Worm (Caenorhabditis elegans) whole organism, young adult: Measurements from ENCODE around the gene ras-2.

ENCODE experiments used
- B0261.1 ChIP-seq: sonication (generic microtip); optimal IDR thresholded peaks from 2 replicates; lab custom pipeline; 2016; ENCODE audit warnings: mild to moderate bottlenecking, missing genetic modification characterization, moderate library complexity, missing compliant biosample characterization
- C17E4.6 ChIP-seq: fragments of 200-800 bp; sonication (Bioruptor generic); IDR thresholded peaks from 2 replicates; pipeline ENCODE4 v1.3.6; 2022; ENCODE audit warnings: missing genetic modification reagents, missing genetic modification characterization, missing compliant biosample characterization
- D2030.7 ChIP-seq: fragments of 200-800 bp; sonication (Bioruptor generic); IDR thresholded peaks from 2 replicates; pipeline ENCODE4 v1.3.6; 2022; ENCODE audit warnings: missing genetic modification reagents, missing genetic modification characterization, missing compliant biosample characterization
- F10E7.11 ChIP-seq: sonication (generic microtip); optimal IDR thresholded peaks from 2 replicates; lab custom pipeline; 2017; ENCODE audit warnings: mild to moderate bottlenecking, missing genetic modification characterization, moderate library complexity, missing compliant biosample characterization
- F33H1.4 ChIP-seq: fragments of 200-800 bp; sonication (Bioruptor generic); IDR thresholded peaks from 2 replicates; pipeline ENCODE4 v1.3.6; 2022; ENCODE audit warnings: missing genetic modification reagents, missing genetic modification characterization, missing compliant biosample characterization
- K11D2.4 ChIP-seq: fragments of 200-800 bp; sonication (Bioruptor generic); IDR thresholded peaks from 2 replicates; pipeline ENCODE4 v1.3.6; 2022; ENCODE audit warnings: missing genetic modification reagents, missing genetic modification characterization, missing compliant biosample characterization
- Y53G8AR.9 ChIP-seq: fragments of 200-800 bp; sonication (Bioruptor generic); conservative IDR thresholded peaks from 2 replicates; pipeline ENCODE4 v1.3.6; 2022; ENCODE audit warnings: missing genetic modification reagents, missing genetic modification characterization, missing compliant biosample characterization
- Y95B8A.8 ChIP-seq: fragments of 200-800 bp; sonication (Bioruptor generic); IDR thresholded peaks from 2 replicates; pipeline ENCODE4 v1.3.6; 2022; ENCODE audit warnings: missing genetic modification reagents, missing genetic modification characterization, missing compliant biosample characterization
- ama-1 ChIP-seq, 3 experiments: fragments of 150-350 bp in 1 of 3; sonication (generic microtip) in 2 of 3; optimal IDR thresholded peaks; 2 replicates each; lab custom pipeline; 2014 to 2018; ENCODE audit warnings: missing biosample characterization in 2 of 3, missing genetic modification characterization in 2 of 3, missing genetic modification reagents in 2 of 3
- aptf-2 ChIP-seq: fragments of 200-800 bp; sonication (Bioruptor generic); conservative IDR thresholded peaks from 2 replicates; pipeline ENCODE4 v1.3.6; 2022; ENCODE audit warnings: missing genetic modification reagents, missing genetic modification characterization, missing compliant biosample characterization
- ccch-3 ChIP-seq: fragments of 200-800 bp; sonication (Bioruptor generic); optimal IDR thresholded peaks from 2 replicates; lab custom pipeline; 2018; ENCODE audit warnings: mild to moderate bottlenecking, missing genetic modification characterization, missing compliant biosample characterization
- cebp-1 ChIP-seq, 2 experiments: fragments of 200-800 bp in 1 of 2; sonication (Bioruptor generic) in 1 of 2; sonication (generic microtip) in 1 of 2; IDR thresholded peaks in 1 of 2; optimal IDR thresholded peaks in 1 of 2; 2 replicates each; pipeline versions ENCODE4 v1.3.6 to Lab custom; 2017 to 2022; ENCODE audit warnings: missing compliant biosample characterization in 2 of 2, missing genetic modification characterization in 2 of 2, mild to moderate bottlenecking in 1 of 2, missing genetic modification reagents in 1 of 2, moderate library complexity in 1 of 2
- dpl-1 ChIP-seq: fragments of 150-350 bp; optimal IDR thresholded peaks from 2 replicates; lab custom pipeline; 2014; ENCODE audit warnings: missing biosample characterization, missing genetic modification reagents, missing genetic modification characterization
- efl-1 ChIP-seq: fragments of 150-350 bp; optimal IDR thresholded peaks from 2 replicates; lab custom pipeline; 2014; ENCODE audit warnings: missing biosample characterization, missing genetic modification reagents, missing genetic modification characterization
- egl-44 ChIP-seq: fragments of 200-800 bp; sonication (Bioruptor generic); IDR thresholded peaks from 2 replicates; pipeline ENCODE4 v1.3.6; 2022; ENCODE audit warnings: missing genetic modification reagents, missing genetic modification characterization, missing compliant biosample characterization
- him-1 ChIP-seq: sonication (generic microtip); optimal IDR thresholded peaks from 2 replicates; lab custom pipeline; 2016; ENCODE audit warnings: missing genotype, missing genetic modification reagents, missing genetic modification characterization, missing compliant biosample characterization
- hlh-26 ChIP-seq: fragments of 200-800 bp; sonication (Bioruptor generic); conservative IDR thresholded peaks from 2 replicates; pipeline ENCODE4 v1.3.6; 2022; ENCODE audit warnings: missing genetic modification reagents, missing genetic modification characterization, missing compliant biosample characterization
- hmg-1.2 ChIP-seq: fragments of 200-800 bp; sonication (Bioruptor generic); IDR thresholded peaks from 2 replicates; pipeline ENCODE4 v1.3.6; 2022; ENCODE audit warnings: missing genetic modification reagents, missing genetic modification characterization, missing compliant biosample characterization
- lag-1 ChIP-seq: fragments of 200-800 bp; sonication (Bioruptor generic); IDR thresholded peaks from 2 replicates; pipeline ENCODE4 v1.3.6; 2022; ENCODE audit warnings: missing genetic modification reagents, missing genetic modification characterization, missing compliant biosample characterization
- lin-40 ChIP-seq: sonication (generic microtip); optimal IDR thresholded peaks from 2 replicates; lab custom pipeline; 2016; ENCODE audit warnings: missing genetic modification characterization, mild to moderate bottlenecking, missing compliant biosample characterization, missing genotype, missing genetic modification reagents
- lin-54 ChIP-seq: fragments of 200-800 bp; sonication (Bioruptor generic); optimal IDR thresholded peaks from 2 replicates; lab custom pipeline; 2018; ENCODE audit warnings: mild to moderate bottlenecking, missing genetic modification characterization, missing compliant biosample characterization
- lir-1 ChIP-seq: fragments of 200-800 bp; sonication (Bioruptor generic); conservative IDR thresholded peaks from 2 replicates; pipeline ENCODE4 v1.3.6; 2022; ENCODE audit warnings: missing genetic modification reagents, missing genetic modification characterization, missing compliant biosample characterization
- lsl-1 ChIP-seq: fragments of 200-800 bp; sonication (Bioruptor generic); optimal IDR thresholded peaks from 2 replicates; lab custom pipeline; 2018; ENCODE audit warnings: mild to moderate bottlenecking, missing genetic modification characterization, moderate library complexity, missing compliant biosample characterization
- madf-6 ChIP-seq: fragments of 200-800 bp; sonication (Bioruptor generic); IDR thresholded peaks from 2 replicates; pipeline ENCODE4 v1.3.6; 2022; ENCODE audit warnings: missing genetic modification reagents, missing genetic modification characterization, missing compliant biosample characterization
- madf-8 ChIP-seq: fragments of 200-800 bp; sonication (Bioruptor generic); conservative IDR thresholded peaks from 2 replicates; pipeline ENCODE4 v1.3.6; 2022; ENCODE audit warnings: missing genetic modification reagents, missing genetic modification characterization, missing compliant biosample characterization
- mcd-1 ChIP-seq: fragments of 200-800 bp; sonication (Bioruptor generic); IDR thresholded peaks from 2 replicates; pipeline ENCODE4 v1.3.6; 2022; ENCODE audit warnings: missing genetic modification reagents, missing genetic modification characterization, missing compliant biosample characterization
- mes-4 ChIP-seq: sonication (generic microtip); optimal IDR thresholded peaks from 2 replicates; lab custom pipeline; 2016; ENCODE audit warnings: missing genotype, missing genetic modification characterization, missing compliant biosample characterization
- nhr-120 ChIP-seq: fragments of 200-800 bp; sonication (Bioruptor generic); IDR thresholded peaks from 2 replicates; pipeline ENCODE4 v1.3.6; 2022; ENCODE audit warnings: missing genetic modification characterization, missing compliant biosample characterization
- nhr-80 ChIP-seq: sonication (generic microtip); optimal IDR thresholded peaks from 2 replicates; lab custom pipeline; 2016; ENCODE audit warnings: missing genetic modification characterization, missing compliant biosample characterization
- pbrm-1 ChIP-seq: fragments of 200-800 bp; sonication (Bioruptor generic); IDR thresholded peaks from 2 replicates; pipeline ENCODE4 v1.3.6; 2022; ENCODE audit warnings: missing genetic modification reagents, missing genetic modification characterization, missing compliant biosample characterization
- rcor-1 ChIP-seq: fragments of 200-800 bp; sonication (Bioruptor generic); IDR thresholded peaks from 2 replicates; pipeline ENCODE4 v1.3.6; 2022; ENCODE audit warnings: missing genetic modification reagents, missing genetic modification characterization, missing compliant biosample characterization
- snpc-1.3 ChIP-seq: sonication (generic microtip); optimal IDR thresholded peaks from 2 replicates; lab custom pipeline; 2017; ENCODE audit warnings: missing genetic modification characterization, mild to moderate bottlenecking, missing compliant biosample characterization, antibody characterized with exemption, moderate library complexity, missing genotype, missing genetic modification reagents; ENCODE audit not compliant: insufficient read depth
- tbp1 ChIP-seq: fragments of 200-800 bp; sonication (Bioruptor generic); optimal IDR thresholded peaks from 2 replicates; lab custom pipeline; 2018; ENCODE audit warnings: mild to moderate bottlenecking, missing genetic modification characterization, missing compliant biosample characterization
- xnd-1 ChIP-seq: sonication (generic microtip); optimal IDR thresholded peaks from 2 replicates; lab custom pipeline; 2016; ENCODE audit warnings: missing genotype, missing genetic modification reagents, missing genetic modification characterization, missing compliant biosample characterization
- zim-3 ChIP-seq: sonication (generic microtip); optimal IDR thresholded peaks from 2 replicates; lab custom pipeline; 2017; ENCODE audit warnings: mild to moderate bottlenecking, missing genetic modification characterization, moderate library complexity, missing compliant biosample characterization
- ztf-25 ChIP-seq: fragments of 200-800 bp; sonication (Bioruptor generic); IDR thresholded peaks from 2 replicates; pipeline ENCODE4 v1.3.6; 2022; ENCODE audit warnings: missing genetic modification reagents, missing genetic modification characterization, missing compliant biosample characterization

The ras-2 gene

DNA sequence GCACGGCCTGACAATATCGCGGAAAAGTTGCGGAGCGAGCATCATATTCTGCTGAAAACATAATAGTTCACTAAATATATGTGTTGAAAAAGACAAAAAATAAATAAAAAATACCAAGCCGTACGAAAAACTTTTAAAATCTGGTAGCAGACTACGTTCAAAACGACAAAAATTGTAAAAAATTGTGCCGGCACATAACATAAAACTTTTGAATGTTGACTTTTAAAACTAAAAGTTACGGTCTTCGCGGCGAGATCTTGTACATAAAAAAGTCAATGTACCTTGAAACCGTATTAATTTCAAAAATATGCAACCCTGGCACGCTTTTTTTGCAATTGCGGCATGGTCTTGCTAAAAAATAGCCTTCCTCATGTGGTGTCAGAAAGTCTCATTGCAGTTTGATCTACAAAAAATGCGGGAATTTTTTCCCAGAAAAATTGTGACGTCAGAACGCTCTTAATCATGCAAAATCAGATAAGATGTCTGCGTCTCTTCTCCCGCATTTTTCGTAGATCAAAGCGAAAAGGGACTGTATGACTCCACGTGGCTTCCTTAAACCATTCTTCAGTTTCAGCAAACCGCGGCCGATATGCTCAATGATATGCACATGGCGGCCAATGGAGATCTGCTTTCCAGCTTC is 42.2 kb upstream of the ras-2 start, which contains the start of the genes gex-5 and C38D4.10:
Gene gex-5, minus strand, starts transcription at position 51 of the 640 bp plus-strand sequence.
Gene C38D4.10, plus strand, starts transcription at position 590 of the 640 bp plus-strand sequence.
- peak; percentile 62 for TF ChIP-seq D2030.7 (GFP tag; lab: Robert Waterston, UW)
- peak; percentile 12 for TF ChIP-seq him-1 (tag; lab: Kevin White, UChicago)
- peak; percentile 56 for TF ChIP-seq madf-8 (GFP tag; lab: Robert Waterston, UW)
- 0 out of 2 replicates have a peak, but pooled peaks have one; percentile 21 for TF ChIP-seq pbrm-1 (GFP tag; lab: Robert Waterston, UW)
- TF ChIP-seq aptf-2 (GFP tag; lab: Robert Waterston, UW) = 0 out of 2 replicates have a peak, but pooled peaks have one; percentile 25
- TF ChIP-seq snpc-1.3 (tag; lab: Kevin White, UChicago) = peak; percentile 12
- TF ChIP-seq hmg-1.2 (GFP tag; lab: Robert Waterston, UW) = peak; percentile 24; the same call in 1 of the 2 replicates
- peak; percentile 88 for TF ChIP-seq madf-6 (GFP tag; lab: Robert Waterston, UW)
- TF ChIP-seq dpl-1 = peak; percentile 24
- TF ChIP-seq lin-54 = peak; percentile 43
- TF ChIP-seq xnd-1 (tag; lab: Kevin White, UChicago) = peak; percentile 73
- TF ChIP-seq rcor-1 (GFP tag; lab: Robert Waterston, UW) = 0 out of 2 replicates have a peak, but pooled peaks have one; percentile 12
- peak; percentile 77 for TF ChIP-seq F33H1.4 (GFP tag; lab: Robert Waterston, UW)
- peak; percentile 53; the same call in 1 of the 2 replicates for TF ChIP-seq C17E4.6
- TF ChIP-seq lsl-1 (GFP tag; lab: Kevin White, UChicago) = peak; percentile 78
- TF ChIP-seq efl-1 = peak; percentile 63

DNA sequence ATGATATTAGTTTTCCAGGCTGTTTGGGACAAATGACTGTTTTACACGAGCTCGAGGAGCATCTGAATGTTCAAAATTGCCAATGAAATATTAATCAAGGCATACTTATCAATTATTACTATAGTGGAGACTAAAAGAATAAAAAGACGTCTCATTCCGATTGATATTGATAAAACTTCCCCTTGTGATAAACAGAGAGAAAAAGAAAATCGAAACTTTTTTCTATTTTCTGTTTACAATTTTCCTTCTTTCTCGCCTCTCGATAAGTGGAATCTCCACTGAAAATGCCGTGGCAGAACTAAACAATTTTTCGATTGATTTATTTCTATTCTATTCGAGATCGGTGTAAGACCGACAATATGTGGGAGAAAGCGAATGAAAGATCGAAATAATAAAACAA is 40.0 kb upstream of the ras-2 start, which contains the start of gene B0393.9:
Gene B0393.9, minus strand, starts transcription at position 303 of the 400 bp plus-strand sequence.
- TF ChIP-seq nhr-80 (peak; percentile 20), tbp1 (GFP tag; lab: Kevin White, UChicago) (no peak)

ce11 chrIII:4778003-4778402 is 38.1 kb upstream of the ras-2 start, which contains the start of gene B0393.7:
Gene B0393.7, minus strand, starts transcription at chrIII:4778103.
- no peak for TF ChIP-seq ztf-25 (GFP tag; lab: Robert Waterston, UW)
- TF ChIP-seq F10E7.11 (tag; lab: Kevin White, UChicago) = no peak
- no peak for TF ChIP-seq ccch-3
- no peak for TF ChIP-seq lin-40 (tag; lab: Kevin White, UChicago)
- no peak for TF ChIP-seq D2030.7 (GFP tag; lab: Robert Waterston, UW)
- no peak for TF ChIP-seq lir-1 (GFP tag; lab: Robert Waterston, UW)
- no peak for TF ChIP-seq B0261.1
- no peak for TF ChIP-seq ama-1 (optimal IDR thresholded peaks at IDR 0.05; lab: Kevin White, UChicago)
- no peak for TF ChIP-seq ama-1 (GFP tag; optimal IDR thresholded peaks at IDR 0.05; lab: Kevin White, UChicago)
- no peak for TF ChIP-seq mes-4 (tag; lab: Kevin White, UChicago)

ce11 chrIII:4767869-4768645 is 28.2 kb upstream of the ras-2 start:
- TF ChIP-seq Y95B8A.8 (GFP tag; lab: Robert Waterston, UW) (no peak), mcd-1 (GFP tag; lab: Robert Waterston, UW) (no peak), lin-54 (no peak), aptf-2 (GFP tag; lab: Robert Waterston, UW) (no peak), zim-3 (tag; lab: Kevin White, UChicago) (no peak), F33H1.4 (GFP tag; lab: Robert Waterston, UW) (no peak), lag-1 (GFP tag; lab: Robert Waterston, UW) (no peak), K11D2.4 (GFP tag; lab: Robert Waterston, UW) (no peak), B0261.1 (no peak), hmg-1.2 (GFP tag; lab: Robert Waterston, UW) (no peak), tbp1 (GFP tag; lab: Kevin White, UChicago) (no peak), cebp-1 (GFP tag; IDR thresholded peaks at IDR 0.05; lab: Robert Waterston, UW) (no peak), cebp-1 (tag; optimal IDR thresholded peaks at IDR 0.05; lab: Kevin White, UChicago) (no peak), nhr-120 (GFP tag; lab: Robert Waterston, UW) (no peak), egl-44 (no peak), hlh-26 (GFP tag; lab: Robert Waterston, UW) (no peak), Y53G8AR.9 (GFP tag; lab: Robert Waterston, UW) (no peak), madf-6 (GFP tag; lab: Robert Waterston, UW) (no peak)
